Worm (Caenorhabditis elegans): ENCODE measurements around the gene F59B1.10.

DNA sequence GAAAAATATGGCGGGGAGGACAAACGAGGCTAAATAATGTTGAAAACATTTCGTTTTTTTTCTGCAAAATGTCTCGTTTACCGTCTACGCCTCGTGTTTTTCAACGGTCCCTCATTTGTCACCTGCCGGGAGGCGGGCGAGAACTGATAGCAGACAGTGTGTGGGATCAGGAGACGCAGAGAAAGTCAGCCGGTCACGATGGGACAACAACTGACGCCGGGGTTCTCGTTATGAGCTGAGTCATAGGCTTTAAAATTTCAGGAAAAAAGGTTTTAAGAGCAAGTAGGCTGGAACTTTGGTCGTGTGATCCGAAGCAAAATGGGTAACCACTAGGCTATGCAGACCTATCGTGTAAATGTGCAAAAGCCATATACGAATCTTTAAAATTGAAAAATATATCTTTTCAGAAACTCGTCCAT, 38.0 kb upstream of the F59B1.10 start, which contains the start of gene W08A12.2:
- TF ChIP-seq unc-3 (GFP tag; conservative IDR thresholded peaks at IDR 0.05) (no peak), unc-3 (tag; optimal IDR thresholded peaks at IDR 0.05) (no peak), lin-11 (tag; optimal IDR thresholded peaks at IDR 0.05) (no peak)

Measured in whole organism, late embryonic.